Fruit fly (Drosophila melanogaster): ENCODE measurements around the gene GluRIIB.

GluRIIB gene

dm6 chr2L:5519846-5520384, 39.2 kb upstream of the GluRIIB start, which contains the start of the genes CG7382 and cl (continued):
- no peak for TF ChIP-seq CG18764 (GFP tag; optimal IDR thresholded peaks at IDR 0.05)
- peak; percentile 34 for TF ChIP-seq dmrt99B (tag; optimal IDR thresholded peaks at IDR 0.05)
- peak in 1 of 3 experiments; percentile 54 for TF ChIP-seq lola (GFP tag; optimal IDR thresholded peaks at IDR 0.05)
- peak; percentile 66 for TF ChIP-seq grau (tag; optimal IDR thresholded peaks at IDR 0.05)
- peak; percentile 31 for TF ChIP-seq HLH54F (GFP tag; optimal IDR thresholded peaks at IDR 0.05)
- peak; percentile 54 for TF ChIP-seq az2 (GFP tag; optimal IDR thresholded peaks at IDR 0.05)
- TF ChIP-seq CG9932 (GFP tag; IDR thresholded peaks at IDR 0.05) = peak; percentile 76
- TF ChIP-seq Optix (GFP tag; IDR thresholded peaks at IDR 0.05) = no peak
- TF ChIP-seq nmo (GFP tag; optimal IDR thresholded peaks at IDR 0.05) = peak; percentile 79
- TF ChIP-seq CG30431 (GFP tag; optimal IDR thresholded peaks at IDR 0.05) = no peak
- 0 out of 2 replicates have a peak, but pooled peaks have one; percentile 56 for TF ChIP-seq CG14014 (GFP tag; IDR thresholded peaks at IDR 0.05)
- TF ChIP-seq Med (GFP tag) = peak; percentile 45
- peak; percentile 72 for TF ChIP-seq CG17829 (tag; optimal IDR thresholded peaks at IDR 0.05)
- no peak for TF ChIP-seq fd102C (GFP tag; optimal IDR thresholded peaks at IDR 0.05)
- peak; percentile 44 for TF ChIP-seq bcd (GFP tag; optimal IDR thresholded peaks at IDR 0.05)
- TF ChIP-seq lmd (GFP tag; IDR thresholded peaks at IDR 0.05) = peak; percentile 33; the same call in 1 of the 2 replicates
- no peak for TF ChIP-seq Deaf1 (tag; optimal IDR thresholded peaks at IDR 0.05)
- TF ChIP-seq CG34376 (GFP tag; optimal IDR thresholded peaks at IDR 0.05) = peak; percentile 33
- TF ChIP-seq dmrt11E (tag; optimal IDR thresholded peaks at IDR 0.05) = peak; percentile 9
- peak; percentile 9 for TF ChIP-seq Fer2 (tag; optimal IDR thresholded peaks at IDR 0.05)
- peak; percentile 6 for TF ChIP-seq Chrac-16 (GFP tag; optimal IDR thresholded peaks at IDR 0.05)
- TF ChIP-seq CG12299 (tag; optimal IDR thresholded peaks at IDR 0.05) = peak; percentile 7
- TF ChIP-seq sens (GFP tag) = peak; percentile 46
- no peak for TF ChIP-seq NC2β (GFP tag; optimal IDR thresholded peaks at IDR 0.05)
- TF ChIP-seq oc (tag; optimal IDR thresholded peaks at IDR 0.05) = no peak
- peak; percentile 54 for TF ChIP-seq CG2120 (GFP tag; optimal IDR thresholded peaks at IDR 0.05)
- TF ChIP-seq CG10274 (GFP tag; optimal IDR thresholded peaks at IDR 0.05) = no peak
- TF ChIP-seq CG15514 (GFP tag; optimal IDR thresholded peaks at IDR 0.05) = peak; percentile 41
- TF ChIP-seq CG9797 (GFP tag; optimal IDR thresholded peaks at IDR 0.05) = peak; percentile 31
- TF ChIP-seq CG17361 (GFP tag; IDR thresholded peaks at IDR 0.05) = peak; percentile 68
- peak; percentile 41 for TF ChIP-seq CG13894 (tag; optimal IDR thresholded peaks at IDR 0.05)
- peak; percentile 28 for TF ChIP-seq B-H2 (GFP tag; optimal IDR thresholded peaks at IDR 0.05)
- peak; percentile 64 for TF ChIP-seq CG10267 (tag; optimal IDR thresholded peaks at IDR 0.05)
- peak; percentile 47 for TF ChIP-seq CG13775 (GFP tag; optimal IDR thresholded peaks at IDR 0.05)
- TF ChIP-seq Dp (GFP tag; optimal IDR thresholded peaks at IDR 0.05) = peak; percentile 4
- TF ChIP-seq CG12659 (GFP tag; optimal IDR thresholded peaks at IDR 0.05) = peak; percentile 71
- TF ChIP-seq CG10654 (GFP tag; optimal IDR thresholded peaks at IDR 0.05) = peak; percentile 36
- TF ChIP-seq Xbp1 (GFP tag; optimal IDR thresholded peaks at IDR 0.05) = peak; percentile 60
- peak; percentile 24 for TF ChIP-seq Hsf (GFP tag; optimal IDR thresholded peaks at IDR 0.05)
- peak; percentile 60 for TF ChIP-seq CG12104 (GFP tag; optimal IDR thresholded peaks at IDR 0.05)
- peak; percentile 57 for TF ChIP-seq CG10543 (GFP tag; optimal IDR thresholded peaks at IDR 0.05)
- peak; percentile 42 for TF ChIP-seq CG9727 (GFP tag; optimal IDR thresholded peaks at IDR 0.05)
- TF ChIP-seq CG18262 (tag; optimal IDR thresholded peaks at IDR 0.05) = peak; percentile 56
- peak; percentile 16 for TF ChIP-seq mam (GFP tag; optimal IDR thresholded peaks at IDR 0.05)
- peak in 1 of 2 experiments; percentile 57 for TF ChIP-seq dpn (GFP tag; optimal IDR thresholded peaks at IDR 0.05)
- no peak; the same call in 3 of the 4 replicates for TF ChIP-seq Gug (GFP tag; IDR thresholded peaks at IDR 0.05)
- TF ChIP-seq CG12942 (GFP tag; optimal IDR thresholded peaks at IDR 0.05) = peak; percentile 17
- TF ChIP-seq CG17328 (GFP tag; IDR thresholded peaks at IDR 0.05) = no peak
- TF ChIP-seq CG18599 (GFP tag; optimal IDR thresholded peaks at IDR 0.05) = peak; percentile 36
- peak; percentile 54 for TF ChIP-seq ind (GFP tag; optimal IDR thresholded peaks at IDR 0.05)

Measured in whole organism, embryonic.